Worm (Caenorhabditis elegans): ENCODE data around the gene F18A11.2.

ce11 chrII:13004872-13005252 lies 26.6 kb upstream of the F18A11.2 start:
- TF ChIP-seq pha-4 (tag; optimal IDR thresholded peaks at IDR 0.05) (no peak), C06A6.2 (GFP tag; conservative IDR thresholded peaks at IDR 0.05) (no peak), lin-26 (GFP tag; IDR thresholded peaks at IDR 0.05) (no peak), tlf-1 (GFP tag; optimal IDR thresholded peaks at IDR 0.05) (no peak), egl-18 (GFP tag; IDR thresholded peaks at IDR 0.05) (no peak), nfya-2 (GFP tag; IDR thresholded peaks at IDR 0.05) (no peak)

Data from whole organism, young adult.